Worm (Caenorhabditis elegans): ENCODE measurements around the gene T28C12.2.

The T28C12.2 gene

ce11 chrV:6321280-6321679 is 7.7 kb upstream of the T28C12.2 start:
- TF ChIP-seq nfya-1 (tag; optimal IDR thresholded peaks at IDR 0.05; ENCODE audit: borderline replicate concordance, insufficient read depth) (no peak), hlh-12 (tag; optimal IDR thresholded peaks at IDR 0.05) (no peak), F57C9.4 (tag; optimal IDR thresholded peaks at IDR 0.05) (no peak), ceh-58 (GFP tag; IDR thresholded peaks at IDR 0.05) (no peak)

- TF ChIP-seq hsf-1 (GFP tag; IDR thresholded peaks at IDR 0.05), result 0 out of 2 replicates have a peak, but pooled peaks have one; percentile 15
- no peak for TF ChIP-seq nfyb-1 (GFP tag; IDR thresholded peaks at IDR 0.05)
These were observed 7.2 kb upstream of the T28C12.2 start, which contains the start of gene T28C12.15 for ce11 chrV:6321733-6322198. TSS of gene T28C12.15 (minus strand) at chrV:6321783.

ce11 chrV:6322749-6323367 is 6.1 kb upstream of the T28C12.2 start:
- no peak for TF ChIP-seq cebp-1 (GFP tag; IDR thresholded peaks at IDR 0.05)
- TF ChIP-seq cebp-1 (tag; optimal IDR thresholded peaks at IDR 0.05), result peak; percentile 3
- no peak for TF ChIP-seq lsy-27 (tag; optimal IDR thresholded peaks at IDR 0.05; ENCODE audit: borderline replicate concordance, insufficient read depth)

ce11 chrV:6323602-6324001 is 5.4 kb upstream of the T28C12.2 start:
- 0 out of 2 replicates have a peak, but pooled peaks have one; percentile 38 for TF ChIP-seq nfyb-1 (GFP tag; IDR thresholded peaks at IDR 0.05)
- 0 out of 2 replicates have a peak, but pooled peaks have one; percentile 71 for TF ChIP-seq madf-3 (GFP tag; IDR thresholded peaks at IDR 0.05)
- 0 out of 2 replicates have a peak, but pooled peaks have one; percentile 9 for TF ChIP-seq Y56A3A.18 (GFP tag; IDR thresholded peaks at IDR 0.05)
- TF ChIP-seq dox-1 (GFP tag; IDR thresholded peaks at IDR 0.05), result no peak

DNA sequence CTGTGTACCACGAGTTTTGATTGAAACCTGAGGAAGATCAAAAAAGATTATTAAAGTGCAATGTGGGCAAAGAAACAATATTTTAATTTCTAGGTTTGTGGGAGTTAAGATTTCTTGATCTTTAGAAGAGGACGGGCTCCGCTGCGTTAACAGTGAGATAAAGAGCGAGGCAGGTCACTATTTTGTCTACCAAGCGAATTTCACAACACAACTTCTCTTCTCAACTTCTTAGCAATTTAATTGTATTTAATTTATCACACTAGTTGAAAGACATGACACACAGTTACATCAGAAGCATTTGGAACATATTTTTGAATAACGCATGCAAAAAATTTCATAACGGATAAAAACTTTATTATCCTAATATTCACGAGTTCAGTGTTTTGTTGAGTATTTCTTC is 2.6 kb upstream of the T28C12.2 start:
- TF ChIP-seq dpff-1 (tag; optimal IDR thresholded peaks at IDR 0.05) (peak; percentile 16), K11D2.4 (GFP tag; IDR thresholded peaks at IDR 0.05) (peak; percentile 9; the same call in 1 of the 2 replicates), nfyb-1 (GFP tag; IDR thresholded peaks at IDR 0.05) (peak; percentile 71; the same call in 1 of the 2 replicates), C06A6.2 (GFP tag; conservative IDR thresholded peaks at IDR 0.05) (0 out of 2 replicates have a peak, but pooled peaks have one; percentile 25), bed-2 (GFP tag; IDR thresholded peaks at IDR 0.05) (no peak), nhr-90 (tag; optimal IDR thresholded peaks at IDR 0.05) (no peak), snpc-1.3 (tag; optimal IDR thresholded peaks at IDR 0.05; ENCODE audit: insufficient read depth) (no peak), bed-1 (GFP tag; IDR thresholded peaks at IDR 0.05) (0 out of 2 replicates have a peak, but pooled peaks have one; percentile 14), F33H1.4 (GFP tag; IDR thresholded peaks at IDR 0.05) (no peak), mes-4 (tag; optimal IDR thresholded peaks at IDR 0.05) (no peak), lsy-27 (tag; optimal IDR thresholded peaks at IDR 0.05; ENCODE audit: borderline replicate concordance, insufficient read depth) (no peak), rpc-1 (optimal IDR thresholded peaks at IDR 0.05) (no peak), rpc-1 (tag; optimal IDR thresholded peaks at IDR 0.05) (no peak), atf-7 (tag; optimal IDR thresholded peaks at IDR 0.05) (peak; percentile 47), tbp1 (GFP tag; optimal IDR thresholded peaks at IDR 0.05) (no peak), Y53G8AR.9 (GFP tag; conservative IDR thresholded peaks at IDR 0.05) (peak; percentile 72; the same call in 1 of the 2 replicates), lin-40 (tag; optimal IDR thresholded peaks at IDR 0.05) (no peak), madf-8 (GFP tag; conservative IDR thresholded peaks at IDR 0.05) (no peak), snpc-1.1 (tag; optimal IDR thresholded peaks at IDR 0.05; ENCODE audit: insufficient read depth) (no peak), ztf-3 (GFP tag; optimal IDR thresholded peaks at IDR 0.05) (peak; percentile 50), lsl-1 (GFP tag; optimal IDR thresholded peaks at IDR 0.05) (no peak), aptf-3 (GFP tag; IDR thresholded peaks at IDR 0.05) (no peak), F49E8.2 (tag; optimal IDR thresholded peaks at IDR 0.05; ENCODE audit: insufficient read depth) (no peak), hlh-12 (tag; optimal IDR thresholded peaks at IDR 0.05) (no peak), madf-10 (tag; optimal IDR thresholded peaks at IDR 0.05) (no peak), dox-1 (GFP tag; IDR thresholded peaks at IDR 0.05) (peak; percentile 46), lin-26 (GFP tag; IDR thresholded peaks at IDR 0.05) (peak; percentile 86), Y79H2A.3 (GFP tag; conservative IDR thresholded peaks at IDR 0.05) (no peak), ztf-25 (GFP tag; IDR thresholded peaks at IDR 0.05) (no peak), lin-35 (GFP tag; optimal IDR thresholded peaks at IDR 0.05) (peak in 1 of 3 experiments; percentile 34), nfya-1 (tag; optimal IDR thresholded peaks at IDR 0.05; ENCODE audit: borderline replicate concordance, insufficient read depth) (no peak)

Measured in whole organism, young adult.